Worm (Caenorhabditis elegans) whole organism, L4 larva: Measurements from ENCODE around the gene lgc-20.

Experiments
- ces-1 ChIP-seq: fragments of 150-350 bp; sonication (generic microtip); optimal IDR thresholded peaks from 4 replicates; lab custom pipeline; 2014; ENCODE audit warnings: missing biosample characterization, missing genetic modification reagents, missing genetic modification characterization
- hlh-30 ChIP-seq: sonication (generic microtip); optimal IDR thresholded peaks from 2 replicates; lab custom pipeline; 2017; ENCODE audit warnings: antibody characterized with exemption, mild to moderate bottlenecking, missing genetic modification characterization, missing compliant biosample characterization; ENCODE audit not compliant: insufficient read depth
- jun-1 ChIP-seq: fragments of 150-350 bp; optimal IDR thresholded peaks from 2 replicates; lab custom pipeline; 2014; ENCODE audit warnings: missing biosample characterization, missing genetic modification reagents, missing genetic modification characterization
- mxl-3 ChIP-seq: fragments of 200-800 bp; sonication (Bioruptor generic); optimal IDR thresholded peaks from 2 replicates; lab custom pipeline; 2018; ENCODE audit warnings: mild to moderate bottlenecking, missing genetic modification characterization, missing compliant biosample characterization
- nhr-237 ChIP-seq: sonication (generic microtip); optimal IDR thresholded peaks from 2 replicates; lab custom pipeline; 2017; ENCODE audit warnings: missing biosample characterization, missing genetic modification characterization
- pqm-1 ChIP-seq: sonication (generic microtip); optimal IDR thresholded peaks from 2 replicates; lab custom pipeline; 2017; ENCODE audit warnings: missing biosample characterization, missing genetic modification characterization
- snpc-1.2 ChIP-seq: fragments of 200-800 bp; sonication (Bioruptor generic); IDR thresholded peaks from 2 replicates; pipeline ENCODE4 v1.3.6; 2022; ENCODE audit warnings: missing genetic modification reagents, missing genetic modification characterization, missing compliant biosample characterization
- unc-130 ChIP-seq: sonication (generic microtip); optimal IDR thresholded peaks from 2 replicates; lab custom pipeline; 2016; ENCODE audit warnings: missing genetic modification reagents, missing genetic modification characterization, missing compliant biosample characterization
- unc-39 ChIP-seq: sonication (generic microtip); optimal IDR thresholded peaks from 2 replicates; lab custom pipeline; 2017; ENCODE audit warnings: missing biosample characterization, missing genetic modification characterization

ce11 chrII:11383058-11383457, 39.6 kb upstream of the lgc-20 start, which contains the start of the genes C33B4.5 and C33B4.4:
- TF ChIP-seq snpc-1.2 (GFP tag; lab: Robert Waterston, UW) (no peak), unc-39 (tag; lab: Kevin White, UChicago) (no peak), mxl-3 (GFP tag; lab: Kevin White, UChicago) (no peak), ces-1 (GFP tag; lab: Kevin White, UChicago) (no peak), unc-130 (GFP tag; lab: Kevin White, UChicago) (no peak), hlh-30 (no peak), pqm-1 (no peak), jun-1 (tag; lab: Kevin White, UChicago) (no peak), nhr-237 (tag; lab: Kevin White, UChicago) (no peak)
